Worm (Caenorhabditis elegans): ENCODE results near the gene F49C12.4.

F49C12.4 gene

ce11 chrIV:9303994-9304393 is at the start of gene F49C12.4:
Gene F49C12.4 (minus strand): TSS chrIV:9304094.
- TF ChIP-seq F49E8.2 (tag; optimal IDR thresholded peaks at IDR 0.05; ENCODE audit: borderline replicate concordance) (no peak), mep-1 (tag; optimal IDR thresholded peaks at IDR 0.05) (no peak), lin-15B (tag; optimal IDR thresholded peaks at IDR 0.05) (no peak), ceh-32 (tag; optimal IDR thresholded peaks at IDR 0.05; ENCODE audit: poor library complexity) (no peak), duxl-1 (tag; optimal IDR thresholded peaks at IDR 0.05; ENCODE audit: poor library complexity) (no peak), lin-1 (GFP tag; IDR thresholded peaks at IDR 0.05) (no peak), T20F7.1 (GFP tag; optimal IDR thresholded peaks at IDR 0.05) (no peak)

ce11 chrIV:9343102-9343599 is 39.3 kb upstream of the F49C12.4 start, which contains the start of gene pigc-1:
Gene pigc-1 (minus strand): TSS chrIV:9343152.
- TF ChIP-seq nhr-76 (tag; optimal IDR thresholded peaks at IDR 0.05) = no peak
- TF ChIP-seq hlh-11 (tag; optimal IDR thresholded peaks at IDR 0.05) = no peak
- no peak for TF ChIP-seq F26F4.8 (GFP tag; conservative IDR thresholded peaks at IDR 0.05)
- no peak for TF ChIP-seq daf-16 (GFP tag; optimal IDR thresholded peaks at IDR 0.05)
- peak; percentile 90 for TF ChIP-seq daf-16 (tag; optimal IDR thresholded peaks at IDR 0.05)
- TF ChIP-seq mes-2 (tag; optimal IDR thresholded peaks at IDR 0.05; ENCODE audit: poor library complexity, severe bottlenecking) = peak; percentile 10
- peak; percentile 31 for TF ChIP-seq nhr-77 (tag; optimal IDR thresholded peaks at IDR 0.05)
- TF ChIP-seq lin-1 (GFP tag; IDR thresholded peaks at IDR 0.05) = no peak; the same call in 1 of the 2 replicates
- no peak for TF ChIP-seq tra-1 (GFP tag; IDR thresholded peaks at IDR 0.05)
- TF ChIP-seq F44E2.7 (GFP tag; IDR thresholded peaks at IDR 0.05) = no peak
- no peak for TF ChIP-seq Y5F2A.4 (GFP tag; optimal IDR thresholded peaks at IDR 0.05)
- TF ChIP-seq spr-3 (GFP tag; optimal IDR thresholded peaks at IDR 0.05) = no peak
- TF ChIP-seq Y48G9A.11 (GFP tag; IDR thresholded peaks at IDR 0.05) = peak; percentile 18; the same call in 1 of the 2 replicates
- TF ChIP-seq R02D3.7 (tag; optimal IDR thresholded peaks at IDR 0.05) = no peak
- no peak for TF ChIP-seq aha-1 (tag)
- no peak for TF ChIP-seq D1046.2 (GFP tag; IDR thresholded peaks at IDR 0.05)
- TF ChIP-seq mep-1 (tag; optimal IDR thresholded peaks at IDR 0.05) = peak; percentile 6
- TF ChIP-seq spr-1 (tag; optimal IDR thresholded peaks at IDR 0.05) = no peak
- TF ChIP-seq lin-38 (GFP tag; IDR thresholded peaks at IDR 0.05) = peak; percentile 38

- TF ChIP-seq unc-62 (GFP tag; optimal IDR thresholded peaks at IDR 0.05 in 1 of 2) (peak in 1 of 2 experiments; percentile 23), unc-62 (tag; optimal IDR thresholded peaks at IDR 0.05) (no peak), daf-16 (GFP tag; optimal IDR thresholded peaks at IDR 0.05) (no peak), daf-16 (tag; optimal IDR thresholded peaks at IDR 0.05) (peak; percentile 81), dve-1 (tag; optimal IDR thresholded peaks at IDR 0.05; ENCODE audit: insufficient read depth) (peak; percentile 52), pqm-1 (tag; optimal IDR thresholded peaks at IDR 0.05) (peak; percentile 13), zfp-3 (GFP tag; conservative IDR thresholded peaks at IDR 0.05) (no peak), nhr-28 (tag; optimal IDR thresholded peaks at IDR 0.05) (peak; percentile 15), mes-2 (tag; optimal IDR thresholded peaks at IDR 0.05; ENCODE audit: poor library complexity, severe bottlenecking) (peak; percentile 26), ZK546.5 (tag; optimal IDR thresholded peaks at IDR 0.05) (no peak), hlh-30 (tag; optimal IDR thresholded peaks at IDR 0.05; ENCODE audit: insufficient read depth) (peak; percentile 22), lsy-2 (tag; optimal IDR thresholded peaks at IDR 0.05) (peak in 1 of 2 experiments; percentile 54), ceh-32 (tag; optimal IDR thresholded peaks at IDR 0.05; ENCODE audit: poor library complexity) (no peak), lin-38 (GFP tag; IDR thresholded peaks at IDR 0.05) (peak; percentile 92), ama-1 (optimal IDR thresholded peaks at IDR 0.05) (peak; percentile 26), F10B5.3 (tag; optimal IDR thresholded peaks at IDR 0.05) (no peak), mdl-1 (tag; optimal IDR thresholded peaks at IDR 0.05) (no peak), mep-1 (tag; optimal IDR thresholded peaks at IDR 0.05) (peak; percentile 14)
These were observed 37.7 kb upstream of the F49C12.4 start, which contains the start of gene vps-26 for ce11 chrIV:9341591-9341990. Gene vps-26 (minus strand): TSS chrIV:9341790.

All from whole organism, L4 larva.